Fruit fly (Drosophila melanogaster) whole organism, embryonic: ENCODE data around the gene CG9184.

ENCODE experiments used
- Antp ChIP-seq: fragments of 200-800 bp; sonication (Bioruptor generic); optimal IDR thresholded peaks from 3 replicates; lab custom pipeline; 2016; ENCODE audit warnings: missing biosample characterization, missing genetic modification characterization
- CG11398 ChIP-seq: fragments of 200-800 bp; sonication (Bioruptor generic); optimal IDR thresholded peaks from 2 replicates; lab custom pipeline; 2016; ENCODE audit warnings: missing biosample characterization, missing genetic modification characterization
- CG13624 ChIP-seq: fragments of 200-800 bp; sonication (Bioruptor generic); optimal IDR thresholded peaks from 2 replicates; lab custom pipeline; 2016; ENCODE audit warnings: missing biosample characterization, missing genetic modification characterization
- CG13894 ChIP-seq: fragments of 200-800 bp; sonication (Bioruptor generic); optimal IDR thresholded peaks from 3 replicates; lab custom pipeline; 2018; ENCODE audit warnings: missing biosample characterization, mild to moderate bottlenecking, missing genetic modification characterization, moderate library complexity
- CG15601 ChIP-seq: fragments of 200-800 bp; sonication (Bioruptor generic); optimal IDR thresholded peaks from 3 replicates; lab custom pipeline; 2019; ENCODE audit warnings: missing biosample characterization, mild to moderate bottlenecking, missing genetic modification characterization, moderate library complexity
- CG16815 ChIP-seq: fragments of 200-800 bp; sonication (Bioruptor generic); optimal IDR thresholded peaks from 3 replicates; lab custom pipeline; 2017; ENCODE audit warnings: missing biosample characterization, mild to moderate bottlenecking, missing genetic modification characterization
- CG30431 ChIP-seq: fragments of 200-800 bp; sonication (Bioruptor generic); optimal IDR thresholded peaks from 2 replicates; lab custom pipeline; 2017; ENCODE audit warnings: missing biosample characterization, missing genetic modification characterization
- CG3065 ChIP-seq: fragments of 200-800 bp; sonication (Bioruptor generic); optimal IDR thresholded peaks from 2 replicates; lab custom pipeline; 2016; ENCODE audit warnings: missing biosample characterization, missing genetic modification characterization
- CG32772 ChIP-seq: fragments of 200-800 bp; sonication (Bioruptor generic); IDR thresholded peaks from 2 replicates; pipeline ENCODE4 v1.3.6; 2022; ENCODE audit warnings: missing biosample characterization, missing genetic modification characterization
- CG33557 ChIP-seq: fragments of 200-800 bp; sonication (Bioruptor generic); optimal IDR thresholded peaks from 2 replicates; lab custom pipeline; 2019; ENCODE audit warnings: missing biosample characterization, mild to moderate bottlenecking, missing genetic modification characterization, moderate library complexity
- CG3995 ChIP-seq: fragments of 200-800 bp; sonication (Bioruptor generic); optimal IDR thresholded peaks from 3 replicates; lab custom pipeline; 2016; ENCODE audit warnings: missing biosample characterization, missing genetic modification characterization
- CG4424 ChIP-seq: fragments of 200-800 bp; sonication (Bioruptor generic); optimal IDR thresholded peaks from 3 replicates; lab custom pipeline; 2016; ENCODE audit warnings: missing biosample characterization, missing genetic modification characterization
- CG5953 ChIP-seq: fragments of 200-800 bp; sonication (Bioruptor generic); IDR thresholded peaks from 2 replicates; pipeline ENCODE4 v1.3.6; 2022; ENCODE audit warnings: missing biosample characterization, missing genetic modification characterization
- CG6272 ChIP-seq: fragments of 200-800 bp; sonication (Bioruptor generic); IDR thresholded peaks from 2 replicates; pipeline ENCODE4 v1.3.6; 2022; ENCODE audit warnings: missing biosample characterization, missing genetic modification characterization
- CG6791 ChIP-seq: fragments of 200-800 bp; sonication (Bioruptor generic); IDR thresholded peaks from 3 replicates; pipeline ENCODE4 v1.3.6; 2022; ENCODE audit warnings: missing biosample characterization, missing genetic modification characterization; ENCODE audit not compliant: partially characterized antibody
- CG8281 ChIP-seq: fragments of 200-800 bp; sonication (Bioruptor generic); optimal IDR thresholded peaks from 2 replicates; lab custom pipeline; 2018; ENCODE audit warnings: missing biosample characterization, mild to moderate bottlenecking, missing genetic modification characterization, moderate library complexity
- CG8290 ChIP-seq, 3 experiments: fragments of 200-800 bp; sonication (Bioruptor generic); optimal IDR thresholded peaks; 2 replicates each; lab custom pipeline; 2016 to 2019; ENCODE audit warnings: missing biosample characterization in 3 of 3, missing genetic modification characterization in 3 of 3, mild to moderate bottlenecking in 2 of 3, moderate library complexity in 1 of 3
- Dad ChIP-seq: fragments of 200-800 bp; sonication (Bioruptor generic); optimal IDR thresholded peaks from 3 replicates; lab custom pipeline; 2016; ENCODE audit warnings: missing biosample characterization, missing genetic modification characterization
- E2f2 ChIP-seq: fragments of 200-800 bp; sonication (Bioruptor generic); IDR thresholded peaks from 2 replicates; pipeline ENCODE4 v1.3.6; 2022; ENCODE audit warnings: missing biosample characterization, missing genetic modification characterization
- Eip74EF ChIP-seq, 2 experiments: fragments of 200-800 bp in 1 of 2; fragments of >200 bp in 1 of 2; sonication (Bioruptor generic) in 1 of 2; optimal IDR thresholded peaks; 2 replicates each; lab custom pipeline; 2017 to 2019; ENCODE audit warnings: missing biosample characterization in 2 of 2, missing genetic modification characterization in 2 of 2, mild to moderate bottlenecking in 1 of 2, moderate library complexity in 1 of 2
- Ets65A ChIP-seq: fragments of 200-800 bp; sonication (Bioruptor generic); peaks from one replicate; lab custom pipeline; 2016; ENCODE audit warnings: missing biosample characterization, missing genetic modification characterization
- GATAe ChIP-seq: fragments of 200-800 bp; sonication (Bioruptor generic); conservative IDR thresholded peaks from 2 replicates; pipeline ENCODE4 v1.3.6; 2022; ENCODE audit warnings: missing biosample characterization, missing genetic modification characterization
- Hand ChIP-seq: fragments of 200-800 bp; sonication (Bioruptor generic); optimal IDR thresholded peaks from 2 replicates; lab custom pipeline; 2017; ENCODE audit warnings: mild to moderate bottlenecking, missing biosample characterization, missing genetic modification reagents, missing genetic modification characterization
- Nf-YC ChIP-seq: fragments of 200-800 bp; optimal IDR thresholded peaks from 3 replicates; lab custom pipeline; 2019; ENCODE audit warnings: missing biosample characterization, mild to moderate bottlenecking, missing genetic modification characterization, moderate library complexity
- Rfx ChIP-seq: fragments of 200-800 bp; sonication (Bioruptor generic); IDR thresholded peaks from 2 replicates; pipeline ENCODE4 v1.3.6; 2022; ENCODE audit warnings: missing biosample characterization, missing genetic modification characterization
- Rx ChIP-seq: fragments of 200-800 bp; sonication (Bioruptor generic); IDR thresholded peaks from 2 replicates; pipeline ENCODE4 v1.3.6; 2022; ENCODE audit warnings: missing biosample characterization, missing genetic modification characterization
- ap ChIP-seq: fragments of 200-800 bp; sonication (Bioruptor generic); IDR thresholded peaks from 2 replicates; pipeline ENCODE4 v1.3.6; 2022; ENCODE audit warnings: missing biosample characterization, missing genetic modification characterization
- bab2 ChIP-seq: fragments of 200-800 bp; sonication (Bioruptor generic); optimal IDR thresholded peaks from 2 replicates; lab custom pipeline; 2016; ENCODE audit warnings: missing biosample characterization, missing genetic modification characterization
- bigmax ChIP-seq: fragments of 200-800 bp; sonication (Bioruptor generic); optimal IDR thresholded peaks from 2 replicates; lab custom pipeline; 2018; ENCODE audit warnings: missing biosample characterization, mild to moderate bottlenecking, missing genetic modification characterization
- caup ChIP-seq: fragments of 200-800 bp; sonication (Bioruptor generic); optimal IDR thresholded peaks from 3 replicates; lab custom pipeline; 2017; ENCODE audit warnings: missing biosample characterization, mild to moderate bottlenecking, missing genetic modification characterization, moderate library complexity; ENCODE audit not compliant: severe bottlenecking
- cg ChIP-seq: fragments of 200-800 bp; sonication (Bioruptor generic); optimal IDR thresholded peaks from 3 replicates; lab custom pipeline; 2019; ENCODE audit warnings: missing biosample characterization, mild to moderate bottlenecking, missing genetic modification characterization, moderate library complexity
- esg ChIP-seq: fragments of 200-800 bp; sonication (Bioruptor generic); conservative IDR thresholded peaks from 2 replicates; pipeline ENCODE4 v1.3.6; 2022; ENCODE audit warnings: missing biosample characterization, missing genetic modification characterization
- gfzf ChIP-seq: fragments of 200-800 bp; sonication (Bioruptor generic); optimal IDR thresholded peaks from 2 replicates; lab custom pipeline; 2016; ENCODE audit warnings: missing biosample characterization, mild to moderate bottlenecking, missing genetic modification characterization, moderate library complexity
- grau ChIP-seq: fragments of 200-800 bp; optimal IDR thresholded peaks from 3 replicates; lab custom pipeline; 2019; ENCODE audit warnings: missing biosample characterization, mild to moderate bottlenecking, missing genetic modification characterization, moderate library complexity
- gt ChIP-seq: fragments of 200-800 bp; sonication (Bioruptor generic); IDR thresholded peaks from 2 replicates; pipeline ENCODE4 v1.3.6; 2022; ENCODE audit warnings: missing biosample characterization, missing genetic modification characterization
- lov ChIP-seq, 2 experiments: fragments of 200-800 bp in 1 of 2; fragments of >200 bp in 1 of 2; sonication (Bioruptor generic) in 1 of 2; IDR thresholded peaks in 1 of 2; optimal IDR thresholded peaks in 1 of 2; 2 replicates in 1 of 2; 3 replicates in 1 of 2; pipeline versions ENCODE4 v1.3.6 to Lab custom; 2017 to 2022; ENCODE audit warnings: missing biosample characterization in 1 of 2, missing genetic modification characterization in 1 of 2
- nau ChIP-seq: fragments of 200-800 bp; sonication (Bioruptor generic); optimal IDR thresholded peaks from 3 replicates; lab custom pipeline; 2017; ENCODE audit warnings: missing biosample characterization, mild to moderate bottlenecking, missing genetic modification characterization, missing genetic modification reagents
- oc ChIP-seq: fragments of 200-800 bp; sonication (Bioruptor generic); optimal IDR thresholded peaks from 2 replicates; lab custom pipeline; 2018; ENCODE audit warnings: missing biosample characterization, mild to moderate bottlenecking, missing genetic modification characterization, moderate library complexity
- phol ChIP-seq: fragments of 200-800 bp; sonication (Bioruptor generic); optimal IDR thresholded peaks from 3 replicates; lab custom pipeline; 2018; ENCODE audit warnings: missing biosample characterization, mild to moderate bottlenecking, missing genetic modification characterization, moderate library complexity
- pzg ChIP-seq: fragments of 200-800 bp; sonication (Bioruptor generic); optimal IDR thresholded peaks from 3 replicates; lab custom pipeline; 2018; ENCODE audit warnings: missing biosample characterization, mild to moderate bottlenecking, missing genetic modification characterization, moderate library complexity
- row ChIP-seq: fragments of 200-800 bp; sonication (Bioruptor generic); IDR thresholded peaks from 3 replicates; pipeline ENCODE4 v1.3.6; 2022; ENCODE audit warnings: missing biosample characterization, missing genetic modification characterization
- sisA ChIP-seq: fragments of 200-800 bp; sonication (Bioruptor generic); IDR thresholded peaks from 2 replicates; pipeline ENCODE4 v1.3.6; 2022; ENCODE audit warnings: missing biosample characterization, missing genetic modification characterization
- sob ChIP-seq: fragments of 200-800 bp; sonication (Bioruptor generic); IDR thresholded peaks from 2 replicates; pipeline ENCODE4 v1.3.6; 2022; ENCODE audit warnings: missing biosample characterization, missing genetic modification characterization
- sug ChIP-seq: fragments of 200-800 bp; optimal IDR thresholded peaks from 2 replicates; lab custom pipeline; 2019; ENCODE audit warnings: missing biosample characterization, mild to moderate bottlenecking, missing genetic modification characterization, moderate library complexity
- tna ChIP-seq: fragments of 200-800 bp; sonication (Bioruptor generic); IDR thresholded peaks from 2 replicates; pipeline ENCODE4 v1.3.6; 2022; ENCODE audit warnings: missing biosample characterization, missing genetic modification characterization; ENCODE audit not compliant: partially characterized antibody
- trh ChIP-seq: fragments of 200-800 bp; sonication (Bioruptor generic); optimal IDR thresholded peaks from 2 replicates; lab custom pipeline; 2016; ENCODE audit warnings: missing biosample characterization, missing genetic modification characterization
- tup ChIP-seq: fragments of 200-800 bp; sonication (Bioruptor generic); optimal IDR thresholded peaks from 2 replicates; lab custom pipeline; 2016; ENCODE audit warnings: missing biosample characterization, mild to moderate bottlenecking, missing genetic modification characterization, moderate library complexity
- tx ChIP-seq: fragments of 200-800 bp; sonication (Bioruptor generic); optimal IDR thresholded peaks from 2 replicates; lab custom pipeline; 2016; ENCODE audit warnings: missing biosample characterization, missing genetic modification characterization
- zen2 ChIP-seq: fragments of 200-800 bp; sonication (Bioruptor generic); IDR thresholded peaks from 3 replicates; pipeline ENCODE4 v1.3.6; 2022; ENCODE audit warnings: missing biosample characterization, missing genetic modification characterization; ENCODE audit not compliant: partially characterized antibody

The CG9184 gene

dm6 chr3L:1302234-1302949 is 20.2 kb downstream of the CG9184 start, which contains the start of the genes Rac1 and Acat2 (continued):
- TF ChIP-seq nau (GFP tag; lab: Kevin White, UChicago) (no peak), grau (tag; lab: Kevin White, UChicago) (peak; percentile 26), tup (GFP tag; lab: Kevin White, UChicago) (no peak), Nf-YC (tag; lab: Kevin White, UChicago) (peak; percentile 43), sug (tag; lab: Kevin White, UChicago) (peak; percentile 37), oc (tag; lab: Kevin White, UChicago) (no peak), Rfx (GFP tag; lab: Robert Waterston, UW) (no peak), CG30431 (no peak), Dad (GFP tag; lab: Kevin White, UChicago) (no peak), CG6272 (no peak), CG3065 (GFP tag; lab: Kevin White, UChicago) (no peak), Antp (GFP tag; lab: Kevin White, UChicago) (no peak), ap (GFP tag; lab: Robert Waterston, UW) (no peak), CG8290 (GFP tag; optimal IDR thresholded peaks at IDR 0.05; lab: Kevin White, UChicago) (peak; percentile 9), CG8290 (tag; optimal IDR thresholded peaks at IDR 0.05; lab: Kevin White, UChicago) (no peak), phol (tag; lab: Kevin White, UChicago) (peak; percentile 53), cg (no peak), gt (no peak), bab2 (GFP tag; lab: Kevin White, UChicago) (no peak), trh (GFP tag; lab: Kevin White, UChicago) (no peak), CG13894 (tag; lab: Kevin White, UChicago) (no peak), sob (GFP tag; lab: Robert Waterston, UW) (no peak), CG13624 (GFP tag; lab: Kevin White, UChicago) (no peak), CG11398 (no peak), CG3995 (GFP tag; lab: Kevin White, UChicago) (no peak), pzg (GFP tag; lab: Kevin White, UChicago) (peak; percentile 85), Eip74EF (GFP tag; optimal IDR thresholded peaks at IDR 0.05; lab: Kevin White, UChicago) (no peak), CG16815 (GFP tag; lab: Kevin White, UChicago) (no peak), esg (GFP tag; lab: Robert Waterston, UW) (no peak), GATAe (GFP tag; lab: Robert Waterston, UW) (no peak), sisA (no peak), Ets65A (GFP tag; lab: Kevin White, UChicago) (no peak), CG32772 (no peak), CG6791 (GFP tag; lab: Robert Waterston, UW) (no peak), CG33557 (GFP tag; lab: Kevin White, UChicago) (peak; percentile 25), CG15601 (tag; lab: Kevin White, UChicago) (peak; percentile 17), caup (GFP tag; lab: Kevin White, UChicago) (no peak), tna (GFP tag; lab: Robert Waterston, UW) (no peak), CG4424 (GFP tag; lab: Kevin White, UChicago) (no peak), gfzf (GFP tag; lab: Kevin White, UChicago) (peak; percentile 94), zen2 (GFP tag; lab: Robert Waterston, UW) (no peak), row (GFP tag; lab: Robert Waterston, UW) (peak; percentile 58), E2f2 (peak; percentile 80), Rx (GFP tag; lab: Robert Waterston, UW) (no peak), bigmax (GFP tag; lab: Kevin White, UChicago) (no peak), CG5953 (no peak), lov (optimal IDR thresholded peaks at IDR 0.05; lab: Kevin White, UChicago) (no peak), lov (GFP tag; IDR thresholded peaks at IDR 0.05; lab: Robert Waterston, UW) (no peak), Hand (GFP tag; lab: Kevin White, UChicago) (no peak), tx (GFP tag; lab: Kevin White, UChicago) (no peak), CG8281 (tag; lab: Kevin White, UChicago) (no peak)
